Fruit fly (Drosophila melanogaster) whole organism, wandering third instar larva: ENCODE measurements around the gene Peritrophin-15b.

Experiments used
- Abd-B ChIP-seq: fragments of >200 bp; optimal IDR thresholded peaks from 2 replicates; lab custom pipeline; 2017; ENCODE audit warnings: missing biosample characterization, missing genetic modification characterization
- CG32264 ChIP-seq: fragments of 200-800 bp; sonication (Bioruptor generic); optimal IDR thresholded peaks from 2 replicates; lab custom pipeline; 2016; ENCODE audit warnings: missing biosample characterization, missing genetic modification characterization
- CG9705 ChIP-seq: fragments of 200-800 bp; sonication (Bioruptor generic); optimal IDR thresholded peaks from 2 replicates; lab custom pipeline; 2018; ENCODE audit warnings: missing biosample characterization, mild to moderate bottlenecking, missing genetic modification characterization
- CrebA ChIP-seq: fragments of 200-800 bp; sonication (Bioruptor generic); optimal IDR thresholded peaks from 2 replicates; lab custom pipeline; 2016; ENCODE audit warnings: missing biosample characterization, mild to moderate bottlenecking, missing genetic modification characterization, borderline replicate concordance
- Dfd ChIP-seq: fragments of >200 bp; optimal IDR thresholded peaks from 2 replicates; lab custom pipeline; 2017; ENCODE audit warnings: missing biosample characterization, missing genetic modification characterization
- Dif ChIP-seq: fragments of 200-275, 200-300 bp; sonication (Bioruptor generic); optimal IDR thresholded peaks from 2 replicates; lab custom pipeline; 2018; ENCODE audit warnings: missing biosample characterization, missing genetic modification characterization; ENCODE audit not compliant: partially characterized antibody
- GATAd ChIP-seq: sonication (Bioruptor generic); optimal IDR thresholded peaks from 2 replicates; lab custom pipeline; 2016; ENCODE audit warnings: missing biosample characterization, missing genetic modification characterization
- HLH106 ChIP-seq: fragments of 200-800 bp; optimal IDR thresholded peaks from 3 replicates; lab custom pipeline; 2019; ENCODE audit warnings: missing biosample characterization, mild to moderate bottlenecking, missing genetic modification characterization, moderate library complexity
- Hnf4 ChIP-seq: fragments of 200-800 bp; sonication (Bioruptor generic); optimal IDR thresholded peaks from 2 replicates; lab custom pipeline; 2016; ENCODE audit warnings: missing biosample characterization, mild to moderate bottlenecking, missing genetic modification characterization
- Hr78 ChIP-seq: fragments of >200 bp; optimal IDR thresholded peaks from 2 replicates; lab custom pipeline; 2017; ENCODE audit warnings: missing biosample characterization, missing genetic modification characterization
- Hr83 ChIP-seq: fragments of 200-300 bp; sonication (Bioruptor generic); optimal IDR thresholded peaks from 2 replicates; lab custom pipeline; 2016; ENCODE audit warnings: missing biosample characterization, mild to moderate bottlenecking, missing genetic modification characterization, moderate library complexity; ENCODE audit not compliant: poor library complexity, severe bottlenecking
- Jra ChIP-seq: sonication (Bioruptor generic); optimal IDR thresholded peaks from 2 replicates; lab custom pipeline; 2016; ENCODE audit warnings: missing biosample characterization, missing genetic modification characterization
- Mio ChIP-seq: sonication (Bioruptor generic); optimal IDR thresholded peaks from 2 replicates; lab custom pipeline; 2016; ENCODE audit warnings: missing biosample characterization, missing genetic modification characterization
- Myc ChIP-seq: fragments of >200 bp; optimal IDR thresholded peaks from 2 replicates; lab custom pipeline; 2017
- N ChIP-seq: fragments of >200 bp; optimal IDR thresholded peaks from 2 replicates; lab custom pipeline; 2018; ENCODE audit warnings: missing biosample characterization, missing external identifiers, missing genetic modification characterization
- OdsH ChIP-seq: fragments of 200-800 bp; sonication (Bioruptor generic); optimal IDR thresholded peaks from 2 replicates; lab custom pipeline; 2016; ENCODE audit warnings: missing biosample characterization, mild to moderate bottlenecking, missing genetic modification characterization
- Rel ChIP-seq, 2 experiments: fragments of 200-800 bp; sonication (Bioruptor generic) in 1 of 2; optimal IDR thresholded peaks; 2 replicates in 1 of 2; 3 replicates in 1 of 2; lab custom pipeline; 2016 to 2019; ENCODE audit warnings: mild to moderate bottlenecking in 2 of 2, missing biosample characterization in 2 of 2, missing genetic modification characterization in 2 of 2, moderate library complexity in 1 of 2
- Sp1 ChIP-seq: fragments of 200-800 bp; sonication (Bioruptor generic); optimal IDR thresholded peaks from 3 replicates; lab custom pipeline; 2019; ENCODE audit warnings: missing biosample characterization, mild to moderate bottlenecking, missing genetic modification characterization, moderate library complexity
- Vsx2 ChIP-seq: fragments of 200-300, 225-300 bp; sonication (Bioruptor generic); optimal IDR thresholded peaks from 2 replicates; lab custom pipeline; 2018; ENCODE audit warnings: missing biosample characterization, missing genetic modification characterization; ENCODE audit not compliant: partially characterized antibody
- br ChIP-seq: fragments of 200-800 bp; sonication (Bioruptor generic); optimal IDR thresholded peaks from 2 replicates; lab custom pipeline; 2016; ENCODE audit warnings: missing biosample characterization, missing genetic modification characterization
- brk ChIP-seq: fragments of 200-800 bp; sonication (Bioruptor generic); optimal IDR thresholded peaks from 2 replicates; lab custom pipeline; 2016; ENCODE audit warnings: missing biosample characterization, mild to moderate bottlenecking, missing genetic modification characterization
- dl ChIP-seq, 2 experiments: fragments of 175-275, 200-275 bp in 1 of 2; fragments of 200-275 bp in 1 of 2; sonication (Bioruptor generic); optimal IDR thresholded peaks; lab custom pipeline; 2018; ENCODE audit warnings: mild to moderate bottlenecking in 2 of 2, missing biosample characterization in 2 of 2, missing genetic modification characterization in 2 of 2, moderate library complexity in 2 of 2; ENCODE audit not compliant: partially characterized antibody in 2 of 2, insufficient read depth in 1 of 2
- dmrt93B ChIP-seq: fragments of 200-800 bp; sonication (Bioruptor generic); optimal IDR thresholded peaks from 2 replicates; lab custom pipeline; 2018; ENCODE audit warnings: missing biosample characterization, mild to moderate bottlenecking, missing genetic modification characterization
- dsf ChIP-seq: sonication (Bioruptor generic); optimal IDR thresholded peaks from 2 replicates; lab custom pipeline; 2016; ENCODE audit warnings: missing biosample characterization, missing genetic modification characterization, borderline replicate concordance
- ey ChIP-seq: fragments of 200-800 bp; sonication (Bioruptor generic); optimal IDR thresholded peaks from 2 replicates; lab custom pipeline; 2016; ENCODE audit warnings: missing biosample characterization, missing genetic modification characterization
- foxo ChIP-seq, 2 experiments: fragments of 200-800 bp; sonication (Bioruptor generic); optimal IDR thresholded peaks; 2 replicates in 1 of 2; 3 replicates in 1 of 2; lab custom pipeline; 2016 to 2017; ENCODE audit warnings: missing biosample characterization in 2 of 2, missing genetic modification characterization in 2 of 2
- fru ChIP-seq: fragments of 200-800 bp; sonication (Bioruptor generic); optimal IDR thresholded peaks from 3 replicates; lab custom pipeline; 2016; ENCODE audit warnings: missing biosample characterization, mild to moderate bottlenecking, missing genetic modification characterization
- h ChIP-seq: fragments of 200-800 bp; sonication (Bioruptor generic); optimal IDR thresholded peaks from 3 replicates; lab custom pipeline; 2016; ENCODE audit warnings: missing biosample characterization, mild to moderate bottlenecking, missing genetic modification characterization
- jim ChIP-seq: fragments of 175-275, 200-325 bp; sonication (Bioruptor generic); optimal IDR thresholded peaks from 2 replicates; lab custom pipeline; 2016; ENCODE audit warnings: missing biosample characterization, mild to moderate bottlenecking, missing genetic modification characterization
- lola ChIP-seq: fragments of >200 bp; optimal IDR thresholded peaks from 2 replicates; lab custom pipeline; 2017; ENCODE audit warnings: missing biosample characterization, missing genetic modification characterization
- pan ChIP-seq: fragments of >200 bp; optimal IDR thresholded peaks from 2 replicates; lab custom pipeline; 2017
- psq ChIP-seq: fragments of 200-800 bp; sonication (Bioruptor generic); optimal IDR thresholded peaks from 3 replicates; lab custom pipeline; 2017; ENCODE audit warnings: missing biosample characterization, mild to moderate bottlenecking, missing genetic modification characterization, moderate library complexity
- rgr ChIP-seq: fragments of 200-800 bp; sonication (Bioruptor generic); optimal IDR thresholded peaks from 3 replicates; lab custom pipeline; 2016; ENCODE audit warnings: missing biosample characterization, mild to moderate bottlenecking, missing genetic modification characterization
- sage ChIP-seq: fragments of 200-800 bp; sonication (Bioruptor generic); optimal IDR thresholded peaks from 2 replicates; lab custom pipeline; 2016; ENCODE audit warnings: missing biosample characterization, mild to moderate bottlenecking, missing genetic modification characterization
- sv ChIP-seq: fragments of 200-800 bp; sonication (Bioruptor generic); optimal IDR thresholded peaks from 3 replicates; lab custom pipeline; 2016; ENCODE audit warnings: missing biosample characterization, missing genetic modification characterization
- tai ChIP-seq: sonication (Bioruptor generic); optimal IDR thresholded peaks from 2 replicates; lab custom pipeline; 2016; ENCODE audit warnings: missing biosample characterization, missing genetic modification characterization
- usp ChIP-seq: fragments of >200 bp; optimal IDR thresholded peaks from 2 replicates; lab custom pipeline; 2017; ENCODE audit warnings: missing biosample characterization, missing genetic modification characterization
- woc ChIP-seq: sonication (Bioruptor generic); optimal IDR thresholded peaks from 2 replicates; lab custom pipeline; 2016; ENCODE audit warnings: missing biosample characterization, mild to moderate bottlenecking, missing genetic modification characterization

The Peritrophin-15b gene

dm6 chr2L:8414887-8415883 lies 20.4 kb upstream of the Peritrophin-15b start, which contains the start of the genes CG13398 and Akap200:
Gene CG13398 (minus strand): TSS chr2L:8415256.
Gene Akap200 (plus strand): TSS chr2L:8415690.
- no peak for TF ChIP-seq CG32264 (GFP tag; lab: Kevin White, UChicago)
- peak; percentile 37 for TF ChIP-seq Sp1
- no peak for TF ChIP-seq Hr83 (GFP tag; lab: Kevin White, UChicago)
- peak; percentile 38 for TF ChIP-seq Vsx2 (GFP tag; lab: Kevin White, UChicago)
- no peak for TF ChIP-seq dsf (GFP tag; lab: Kevin White, UChicago)
- peak; percentile 76 for TF ChIP-seq woc (GFP tag; lab: Kevin White, UChicago)
- TF ChIP-seq Dfd: no peak
- peak; percentile 6 for TF ChIP-seq rgr (GFP tag; lab: Kevin White, UChicago)
- no peak for TF ChIP-seq jim (GFP tag; lab: Kevin White, UChicago)
- peak; percentile 13 for TF ChIP-seq h
- TF ChIP-seq Mio (GFP tag; lab: Kevin White, UChicago): no peak
- no peak for TF ChIP-seq sv (GFP tag; lab: Kevin White, UChicago)
- TF ChIP-seq fru: peak; percentile 33
- peak; percentile 33 for TF ChIP-seq Jra (GFP tag; lab: Kevin White, UChicago)
- peak; percentile 54 for TF ChIP-seq Dif (GFP tag; lab: Kevin White, UChicago)
- no peak for TF ChIP-seq pan (lab: Kevin White, UChicago)
- no peak for TF ChIP-seq OdsH (GFP tag; lab: Kevin White, UChicago)
- peak; percentile 49 for TF ChIP-seq HLH106 (tag; lab: Kevin White, UChicago)
- TF ChIP-seq psq (GFP tag; lab: Kevin White, UChicago): no peak
- no peak for TF ChIP-seq Rel (GFP tag; optimal IDR thresholded peaks at IDR 0.05; lab: Kevin White, UChicago)
- TF ChIP-seq Rel (tag; optimal IDR thresholded peaks at IDR 0.05; lab: Kevin White, UChicago): peak; percentile 29
- TF ChIP-seq dl (GFP tag; optimal IDR thresholded peaks at IDR 0.05; lab: Kevin White, UChicago; ENCODE audit: insufficient read depth in 1 of 2, partially characterized antibody in 2 of 2): no peak
- no peak for TF ChIP-seq tai (GFP tag; lab: Kevin White, UChicago)
- no peak for TF ChIP-seq N (GFP tag; lab: Kevin White, UChicago)
- peak in 1 of 2 experiments; percentile 18 for TF ChIP-seq foxo (GFP tag; optimal IDR thresholded peaks at IDR 0.05; lab: Kevin White, UChicago)
- TF ChIP-seq ey (GFP tag; lab: Kevin White, UChicago): no peak
- no peak for TF ChIP-seq lola (GFP tag; lab: Kevin White, UChicago)
- no peak for TF ChIP-seq CrebA (GFP tag; lab: Kevin White, UChicago)
- TF ChIP-seq brk (GFP tag; lab: Kevin White, UChicago): no peak
- no peak for TF ChIP-seq sage (GFP tag; lab: Kevin White, UChicago)
- no peak for TF ChIP-seq usp (GFP tag; lab: Kevin White, UChicago)
- no peak for TF ChIP-seq Hr78 (GFP tag; lab: Kevin White, UChicago)
- no peak for TF ChIP-seq br (GFP tag; lab: Kevin White, UChicago)
- TF ChIP-seq Abd-B (GFP tag; lab: Kevin White, UChicago): no peak
- TF ChIP-seq Hnf4 (GFP tag; lab: Kevin White, UChicago): peak; percentile 15
- peak; percentile 52 for TF ChIP-seq Myc
- no peak for TF ChIP-seq CG9705 (GFP tag; lab: Kevin White, UChicago)
- no peak for TF ChIP-seq dmrt93B
- TF ChIP-seq GATAd (GFP tag; lab: Kevin White, UChicago): no peak
- TF ChIP-seq, all 38 proteins: peak for 13

- no peak for TF ChIP-seq N (GFP tag; lab: Kevin White, UChicago)
- TF ChIP-seq Hr83 (GFP tag; lab: Kevin White, UChicago): peak; percentile 64
- TF ChIP-seq Myc: no peak
- peak in 1 of 2 experiments; percentile 61 for TF ChIP-seq dl (GFP tag; optimal IDR thresholded peaks at IDR 0.05; lab: Kevin White, UChicago; ENCODE audit: insufficient read depth in 1 of 2, partially characterized antibody in 2 of 2)
- no peak for TF ChIP-seq lola (GFP tag; lab: Kevin White, UChicago)
- TF ChIP-seq jim (GFP tag; lab: Kevin White, UChicago): no peak
- peak; percentile 24 for TF ChIP-seq ey (GFP tag; lab: Kevin White, UChicago)
- TF ChIP-seq fru: peak; percentile 31
- TF ChIP-seq CG32264 (GFP tag; lab: Kevin White, UChicago): no peak
- no peak for TF ChIP-seq Hnf4 (GFP tag; lab: Kevin White, UChicago)
- peak; percentile 36 for TF ChIP-seq Sp1
- peak; percentile 81 for TF ChIP-seq Dif (GFP tag; lab: Kevin White, UChicago)
- peak; percentile 65 for TF ChIP-seq Vsx2 (GFP tag; lab: Kevin White, UChicago)
- no peak for TF ChIP-seq sage (GFP tag; lab: Kevin White, UChicago)
These were observed 16.8 kb upstream of the Peritrophin-15b start, which contains the start of gene Naglu for dm6 chr2L:8411530-8411929. Gene Naglu (minus strand): TSS chr2L:8411868.
